Fruit fly (Drosophila melanogaster) whole organism: ENCODE measurements around the gene CG13639.

Experiments used
- CG8478 ChIP-seq: fragments of >200 bp; optimal IDR thresholded peaks from 2 replicates; lab custom pipeline; 2018; ENCODE audit warnings: inconsistent platforms
- Dll ChIP-seq: fragments of >200 bp; optimal IDR thresholded peaks from 2 replicates; lab custom pipeline; 2017
- EcR ChIP-seq, 2 experiments: fragments of >200 bp; optimal IDR thresholded peaks; 2 replicates each; lab custom pipeline; 2017; ENCODE audit warnings: missing biosample characterization in 2 of 2, missing genetic modification characterization in 2 of 2, missing genetic modification reagents in 2 of 2
- pan ChIP-seq: fragments of >200 bp; optimal IDR thresholded peaks from 2 replicates; lab custom pipeline; 2017
- psq ChIP-seq: fragments of >200 bp; optimal IDR thresholded peaks from 2 replicates; lab custom pipeline; 2017
- usp ChIP-seq: fragments of >200 bp; optimal IDR thresholded peaks from 2 replicates; lab custom pipeline; 2017; ENCODE audit warnings: missing biosample characterization, missing genetic modification characterization, mixed read lengths

CG13639 gene

DNA sequence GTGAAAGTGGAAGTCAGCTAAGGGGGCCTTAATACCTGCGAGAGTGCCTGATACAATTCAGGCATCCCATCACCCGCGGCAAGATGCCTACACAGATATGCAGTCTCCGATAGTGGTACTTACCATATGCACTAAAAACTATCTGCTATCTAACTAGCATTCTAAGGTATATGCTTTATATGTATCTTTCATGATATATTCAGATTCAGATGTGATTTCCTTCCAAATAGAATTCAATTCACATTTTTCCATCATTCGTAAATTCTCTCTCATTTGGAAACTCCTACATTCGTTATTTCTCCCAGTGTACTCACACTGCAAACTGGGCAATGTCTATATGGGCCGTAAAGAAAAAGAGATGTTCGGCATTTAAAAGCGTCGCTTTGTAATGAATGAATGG is 26.3 kb upstream of the CG13639 start:
- TF ChIP-seq CG8478 (no peak), psq (lab: Kevin White, UChicago) (no peak), usp (GFP tag; lab: Kevin White, UChicago) (no peak), EcR (GFP tag; optimal IDR thresholded peaks at IDR 0.05; lab: Kevin White, UChicago) (no peak), pan (lab: Kevin White, UChicago) (no peak), Dll (lab: Kevin White, UChicago) (no peak)

DNA sequence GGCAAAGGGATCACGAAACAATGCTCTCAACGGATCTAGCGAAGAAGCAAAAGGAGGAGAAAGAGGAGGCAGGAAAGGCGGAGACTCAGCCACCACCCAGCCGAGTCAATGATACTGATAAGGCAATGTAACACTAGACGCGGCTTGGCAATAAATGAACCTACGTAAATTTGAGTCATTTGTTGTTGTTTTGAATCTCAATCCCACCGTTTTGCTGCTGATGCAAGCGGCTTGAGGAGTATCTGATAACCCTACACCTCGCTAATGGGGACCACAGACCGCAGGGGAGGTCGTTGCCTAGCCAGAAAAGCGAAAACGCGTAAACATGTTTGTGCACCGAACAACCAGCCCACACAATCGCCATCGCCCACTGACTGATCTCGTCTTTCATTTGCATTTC is 18.5 kb upstream of the CG13639 start:
- TF ChIP-seq CG8478 (no peak), usp (GFP tag; lab: Kevin White, UChicago) (no peak)

DNA sequence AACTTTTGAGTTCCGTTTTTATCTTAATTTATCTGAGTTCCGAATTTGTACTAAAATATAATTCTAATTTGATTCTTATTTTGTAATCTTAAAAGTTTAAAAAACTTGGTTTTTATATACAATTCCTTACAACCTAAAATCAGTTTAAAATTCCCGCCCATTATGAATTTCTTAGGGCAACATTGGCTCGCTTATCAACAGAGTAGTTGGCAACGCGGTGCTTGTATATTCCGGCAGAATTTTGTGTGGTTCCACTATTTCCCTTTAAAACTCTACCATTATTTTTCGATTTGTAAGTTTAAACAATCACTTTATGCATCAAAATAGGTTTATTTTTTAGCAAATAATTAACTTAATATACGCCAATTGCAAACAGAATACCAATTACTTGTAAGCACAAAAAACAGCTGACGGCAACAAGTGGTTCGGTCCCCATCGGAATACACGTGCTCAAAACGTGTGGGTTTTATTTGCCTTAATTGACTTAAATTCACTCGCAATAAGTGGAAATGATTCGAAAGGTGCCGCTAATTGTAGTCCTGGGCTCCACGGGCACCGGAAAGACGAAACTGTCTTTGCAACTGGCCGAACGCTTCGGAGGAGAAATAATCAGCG is 16.8 kb upstream of the CG13639 start, which contains the start of the genes CG11089 and CG31381:
TSS of gene CG11089 (plus strand) at position 203 of the 615 bp plus-strand sequence.
TSS of gene CG31381 (plus strand) at position 203 of the 615 bp plus-strand sequence.
- TF ChIP-seq CG8478 (no peak), psq (lab: Kevin White, UChicago) (no peak), EcR (GFP tag; optimal IDR thresholded peaks at IDR 0.05; lab: Kevin White, UChicago) (no peak), pan (lab: Kevin White, UChicago) (no peak), Dll (lab: Kevin White, UChicago) (no peak), usp (GFP tag; lab: Kevin White, UChicago) (no peak)

DNA sequence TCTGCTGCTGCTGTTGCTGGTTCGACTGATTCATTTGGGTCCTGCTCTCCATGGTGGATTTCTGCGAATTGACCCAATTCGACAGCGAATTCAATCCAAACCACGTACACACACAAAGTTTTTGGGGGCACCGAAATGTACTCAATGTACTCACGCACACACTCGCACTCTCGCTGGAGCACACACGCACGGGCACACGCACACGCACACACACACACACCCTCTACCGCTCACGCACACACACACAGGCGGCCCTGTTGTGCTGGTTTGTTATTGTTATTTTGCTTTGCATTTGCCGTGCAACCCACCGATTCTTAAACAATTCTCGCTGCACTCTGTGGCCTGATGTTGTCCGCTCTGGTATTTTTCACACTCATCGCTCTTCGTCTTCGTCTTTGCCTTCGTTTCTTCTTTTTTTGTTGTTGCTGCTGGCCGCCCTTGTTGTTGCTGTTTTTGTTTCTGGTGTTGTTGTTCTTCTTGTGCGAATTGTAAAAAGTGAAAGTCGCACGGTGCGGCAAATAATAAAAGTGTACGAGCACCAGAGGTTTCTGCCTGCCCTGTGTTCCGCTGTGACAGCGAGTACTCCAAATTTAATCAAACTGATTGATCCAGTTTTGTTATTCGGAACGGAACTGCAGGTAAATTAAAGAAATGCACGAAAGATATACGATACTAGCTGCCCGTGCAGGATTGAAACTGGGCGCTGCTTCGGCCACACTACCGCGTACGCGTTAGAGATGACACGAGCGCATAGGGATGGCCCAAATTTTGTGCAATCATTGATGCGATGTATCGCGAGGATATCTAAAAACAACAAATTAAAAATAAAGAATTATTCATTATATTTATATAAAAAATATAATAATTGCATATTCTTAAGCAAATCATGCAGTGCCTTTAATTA is 16.0 kb upstream of the CG13639 start, which contains the start of gene CG3744:
TSS of gene CG3744 (minus strand) at position 716 of the 904 bp plus-strand sequence.
- TF ChIP-seq CG8478 = peak; percentile 59
- TF ChIP-seq EcR (GFP tag; optimal IDR thresholded peaks at IDR 0.05; lab: Kevin White, UChicago) = no peak

DNA sequence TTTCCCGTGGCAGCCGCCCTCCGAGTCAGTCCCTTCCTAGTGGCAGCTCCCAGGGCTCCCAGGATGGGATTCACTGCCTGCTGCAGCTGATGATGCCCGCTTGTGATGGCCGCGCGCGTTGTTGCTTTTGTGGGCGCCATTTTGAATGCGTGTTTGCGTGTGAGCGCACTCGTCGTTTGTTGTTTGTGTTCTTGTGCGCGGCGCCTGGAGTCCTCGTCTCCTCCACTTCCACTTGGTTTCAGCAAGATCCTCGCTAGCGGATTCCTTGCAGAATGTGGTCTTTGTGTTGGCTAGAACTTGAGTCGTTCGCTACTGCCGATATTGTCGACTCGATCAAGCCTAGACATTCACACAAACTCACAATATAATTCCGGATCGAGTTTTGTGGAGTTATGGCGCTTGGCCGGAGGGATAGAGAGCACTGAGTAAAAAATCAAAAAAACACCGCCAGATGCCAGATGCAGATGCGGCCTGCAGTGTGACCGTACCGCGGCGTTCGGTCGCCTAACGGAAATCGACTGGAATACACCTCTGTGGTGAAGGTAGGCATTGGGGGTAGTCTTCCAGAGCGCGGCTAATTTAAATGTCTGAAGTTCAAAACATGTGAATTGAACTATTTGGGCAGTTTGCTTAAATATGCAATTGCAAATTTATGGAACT is 10.4 kb upstream of the CG13639 start, which contains the start of gene CycB3:
TSS of gene CycB3 (minus strand) at position 428 of the 660 bp plus-strand sequence.
- TF ChIP-seq usp (GFP tag; lab: Kevin White, UChicago) (no peak), pan (lab: Kevin White, UChicago) (no peak), CG8478 (no peak), EcR (GFP tag; optimal IDR thresholded peaks at IDR 0.05; lab: Kevin White, UChicago) (no peak), Dll (lab: Kevin White, UChicago) (no peak), psq (lab: Kevin White, UChicago) (no peak)

DNA sequence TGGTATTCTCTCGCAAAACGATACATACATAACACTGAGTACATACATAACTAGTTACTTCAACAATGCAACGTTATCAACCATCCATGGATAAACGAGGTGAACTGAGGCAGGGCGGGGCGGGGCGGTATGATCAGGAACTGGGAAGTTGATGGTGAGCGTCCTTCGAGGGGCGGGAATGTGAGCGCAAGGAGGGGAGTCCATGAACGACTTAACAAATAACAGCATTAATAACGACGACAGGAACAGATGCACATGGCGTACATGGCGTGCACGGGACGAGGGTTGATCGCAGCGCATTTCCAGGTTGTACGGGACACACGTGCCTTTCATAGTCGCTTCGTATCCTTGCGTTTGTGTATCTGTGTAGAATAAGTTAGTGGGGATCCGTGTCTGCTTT is 7.8 kb upstream of the CG13639 start:
- TF ChIP-seq pan (lab: Kevin White, UChicago) (no peak), psq (lab: Kevin White, UChicago) (no peak), Dll (lab: Kevin White, UChicago) (no peak), EcR (GFP tag; optimal IDR thresholded peaks at IDR 0.05; lab: Kevin White, UChicago) (no peak), usp (GFP tag; lab: Kevin White, UChicago) (no peak), CG8478 (no peak)

DNA sequence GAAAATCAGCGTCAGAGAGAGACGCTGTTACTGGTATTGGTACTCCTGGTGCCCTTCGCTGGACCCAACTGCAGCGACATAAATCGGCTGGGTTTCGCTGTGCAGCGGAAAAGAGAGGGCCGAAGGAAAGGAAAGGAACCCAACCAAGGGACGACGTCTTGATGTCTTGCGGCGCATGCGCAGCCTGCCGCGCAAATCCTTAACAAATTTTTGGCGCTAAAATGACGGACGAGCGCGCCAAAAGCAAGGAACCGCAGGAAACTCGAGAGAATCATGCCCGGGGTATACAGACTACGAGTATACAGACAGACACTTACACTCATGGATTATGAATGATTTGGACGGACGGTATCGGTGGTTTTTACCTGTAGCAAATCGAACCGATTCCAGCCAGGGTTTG is 6.8 kb upstream of the CG13639 start:
- no peak for TF ChIP-seq CG8478
- no peak for TF ChIP-seq usp (GFP tag; lab: Kevin White, UChicago)
- TF ChIP-seq Dll (lab: Kevin White, UChicago) = no peak
- no peak for TF ChIP-seq psq (lab: Kevin White, UChicago)
- no peak for TF ChIP-seq EcR (GFP tag; optimal IDR thresholded peaks at IDR 0.05; lab: Kevin White, UChicago)
- TF ChIP-seq pan (lab: Kevin White, UChicago) = no peak

DNA sequence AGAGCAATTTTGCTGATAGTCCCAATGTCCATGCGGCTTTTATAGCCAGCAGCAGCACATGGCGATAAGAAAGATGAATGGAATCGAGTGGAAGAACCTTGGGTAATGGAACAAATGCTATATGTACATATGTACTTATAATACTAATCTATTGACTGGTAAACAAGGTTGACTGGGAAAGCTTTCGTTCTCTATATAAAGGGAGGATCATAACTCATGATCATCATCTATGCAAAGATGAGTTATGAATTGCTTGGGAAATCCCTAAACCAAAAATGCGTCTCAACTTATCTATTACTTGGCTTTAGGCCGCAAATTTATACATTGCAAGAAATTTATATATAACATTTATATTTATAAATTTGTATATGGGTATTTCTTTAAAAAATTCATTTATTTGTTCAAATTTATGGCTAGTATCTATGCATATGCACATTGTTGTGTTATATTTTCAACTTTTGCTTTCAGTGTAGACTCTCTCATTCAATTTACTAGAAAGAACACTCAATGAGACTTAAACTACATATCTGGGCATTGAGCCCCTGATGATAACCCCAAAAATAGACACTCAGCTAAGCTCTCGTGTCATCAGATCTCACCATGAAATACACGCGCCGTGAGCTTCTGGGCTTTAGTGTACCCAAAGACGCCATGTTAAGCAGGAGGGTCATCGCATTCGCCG is 4.7 kb upstream of the CG13639 start, which contains the start of the genes Srg1 and Elal:
TSS of gene Srg1 (minus strand) at position 14 of the 682 bp plus-strand sequence.
TSS of gene Elal (plus strand) at position 632 of the 682 bp plus-strand sequence.
- TF ChIP-seq psq (lab: Kevin White, UChicago) = no peak
- TF ChIP-seq CG8478 = no peak
- no peak for TF ChIP-seq usp (GFP tag; lab: Kevin White, UChicago)
- no peak for TF ChIP-seq Dll (lab: Kevin White, UChicago)
- no peak for TF ChIP-seq EcR (GFP tag; optimal IDR thresholded peaks at IDR 0.05; lab: Kevin White, UChicago)
- no peak for TF ChIP-seq pan (lab: Kevin White, UChicago)

DNA sequence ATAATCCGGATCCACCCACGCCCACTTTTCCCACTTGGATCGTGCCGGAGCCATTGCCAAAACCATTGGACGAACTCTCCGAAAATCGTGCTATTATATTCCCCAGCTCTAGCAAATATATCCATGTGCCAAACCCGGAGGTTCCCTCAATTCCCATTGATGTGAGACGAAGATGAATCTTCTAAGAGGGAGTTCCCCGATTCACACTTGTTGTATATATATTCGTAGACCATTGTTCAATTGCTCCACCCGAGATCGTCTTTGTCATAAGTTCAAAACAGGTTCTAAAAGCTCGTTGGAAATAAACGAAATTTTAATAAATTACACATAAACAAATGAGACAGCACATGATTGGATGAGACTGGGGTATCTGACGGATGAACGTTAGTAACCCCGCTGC is 3.7 kb upstream of the CG13639 start:
- TF ChIP-seq pan (lab: Kevin White, UChicago) = no peak
- no peak for TF ChIP-seq usp (GFP tag; lab: Kevin White, UChicago)
- TF ChIP-seq psq (lab: Kevin White, UChicago) = no peak
- no peak for TF ChIP-seq CG8478
- no peak for TF ChIP-seq EcR (GFP tag; optimal IDR thresholded peaks at IDR 0.05; lab: Kevin White, UChicago)
- no peak for TF ChIP-seq Dll (lab: Kevin White, UChicago)

DNA sequence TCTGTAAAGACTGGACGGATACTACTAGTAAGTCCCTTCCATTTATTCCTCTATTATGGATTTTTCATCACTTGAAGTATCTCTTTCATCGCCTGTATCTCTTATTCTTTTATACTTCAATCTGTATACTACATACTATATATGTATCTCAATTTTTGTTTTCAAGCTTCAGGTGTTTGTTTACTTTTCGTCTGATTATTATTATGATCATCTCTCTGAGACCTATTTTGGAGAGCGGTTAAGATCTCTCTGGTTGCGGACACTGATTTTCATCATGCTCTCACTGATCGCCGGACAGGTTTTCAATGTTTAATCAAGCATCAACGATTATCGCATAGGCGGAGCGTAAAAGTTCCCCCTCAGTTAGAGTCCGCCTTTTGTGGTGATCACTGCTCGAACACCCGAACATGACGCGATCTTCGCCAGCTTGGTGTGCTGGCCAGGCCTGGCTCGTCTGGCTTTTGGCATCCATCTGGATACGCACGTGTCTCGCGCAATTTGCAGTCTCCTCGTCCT is 2.5 kb upstream of the CG13639 start, which contains the start of gene CG7016:
TSS of gene CG7016 (plus strand) at position 358 of the 516 bp plus-strand sequence.
- TF ChIP-seq usp (GFP tag; lab: Kevin White, UChicago) = no peak
- TF ChIP-seq CG8478 = no peak
- no peak for TF ChIP-seq Dll (lab: Kevin White, UChicago)
- TF ChIP-seq pan (lab: Kevin White, UChicago) = no peak
- TF ChIP-seq EcR (GFP tag; optimal IDR thresholded peaks at IDR 0.05; lab: Kevin White, UChicago) = no peak
- TF ChIP-seq psq (lab: Kevin White, UChicago) = no peak
